Fruit fly (Drosophila melanogaster): Measurements from ENCODE around the gene CG14990.

Gene CG14990

dm6 chr3L:4108072-4108843 lies 15.3 kb downstream of the CG14990 start, which contains the start of gene Ack (continued):
- TF ChIP-seq CG11398 (GFP tag; optimal IDR thresholded peaks at IDR 0.05) (no peak), CG2875 (GFP tag; optimal IDR thresholded peaks at IDR 0.05) (no peak), E2f1 (GFP tag; IDR thresholded peaks at IDR 0.05) (no peak), Sin3A (optimal IDR thresholded peaks at IDR 0.05) (peak; percentile 49), Dp (GFP tag; optimal IDR thresholded peaks at IDR 0.05) (peak; percentile 58), Sox102F (GFP tag; optimal IDR thresholded peaks at IDR 0.05) (no peak), CG4707 (GFP tag; optimal IDR thresholded peaks at IDR 0.05) (no peak), CG7357 (GFP tag; IDR thresholded peaks at IDR 0.05) (no peak), tup (GFP tag; optimal IDR thresholded peaks at IDR 0.05) (no peak), NC2β (GFP tag; optimal IDR thresholded peaks at IDR 0.05) (no peak), HmgD (GFP tag; optimal IDR thresholded peaks at IDR 0.05) (no peak), chif (GFP tag; optimal IDR thresholded peaks at IDR 0.05) (no peak), YL-1 (GFP tag; optimal IDR thresholded peaks at IDR 0.05) (peak; percentile 68), CG10321 (GFP tag; IDR thresholded peaks at IDR 0.05) (no peak), ken (GFP tag; IDR thresholded peaks at IDR 0.05) (no peak), CG1233 (GFP tag; optimal IDR thresholded peaks at IDR 0.05) (no peak), da (GFP tag; optimal IDR thresholded peaks at IDR 0.05) (no peak), B-H2 (GFP tag; optimal IDR thresholded peaks at IDR 0.05) (no peak), rib (GFP tag; IDR thresholded peaks at IDR 0.05) (no peak), ATbp (GFP tag; optimal IDR thresholded peaks at IDR 0.05) (no peak), CG4328 (GFP tag; optimal IDR thresholded peaks at IDR 0.05) (no peak), CG17328 (GFP tag; IDR thresholded peaks at IDR 0.05) (no peak), CG15269 (tag; optimal IDR thresholded peaks at IDR 0.05) (no peak), tap (tag; optimal IDR thresholded peaks at IDR 0.05) (no peak), MESR4 (GFP tag; optimal IDR thresholded peaks at IDR 0.05) (peak; percentile 57), Optix (GFP tag; IDR thresholded peaks at IDR 0.05) (no peak), CG6813 (GFP tag; optimal IDR thresholded peaks at IDR 0.05) (no peak), TFAM (GFP tag; optimal IDR thresholded peaks at IDR 0.05) (no peak), CG18476 (GFP tag; optimal IDR thresholded peaks at IDR 0.05) (no peak), CG17361 (GFP tag; IDR thresholded peaks at IDR 0.05) (no peak), grau (tag; optimal IDR thresholded peaks at IDR 0.05) (no peak), trh (GFP tag; optimal IDR thresholded peaks at IDR 0.05) (no peak), CG8944 (GFP tag; optimal IDR thresholded peaks at IDR 0.05) (no peak), CG11695 (GFP tag; IDR thresholded peaks at IDR 0.05) (0 out of 3 replicates have a peak, but pooled peaks have one; percentile 21), CG17912 (GFP tag; optimal IDR thresholded peaks at IDR 0.05) (no peak), lola (GFP tag; optimal IDR thresholded peaks at IDR 0.05) (no peak), CG8281 (tag; optimal IDR thresholded peaks at IDR 0.05) (no peak), amos (GFP tag; IDR thresholded peaks at IDR 0.05; ENCODE audit: partially characterized antibody) (peak; percentile 94), CG1024 (GFP tag; IDR thresholded peaks at IDR 0.05) (no peak), CG18262 (tag; optimal IDR thresholded peaks at IDR 0.05) (no peak), CG5180 (GFP tag; optimal IDR thresholded peaks at IDR 0.05) (no peak), CG11247 (GFP tag; IDR thresholded peaks at IDR 0.05) (no peak), lab (GFP tag; optimal IDR thresholded peaks at IDR 0.05) (no peak), CG17612 (GFP tag; IDR thresholded peaks at IDR 0.05) (no peak), CG30431 (GFP tag; optimal IDR thresholded peaks at IDR 0.05) (no peak), CG8924 (tag; optimal IDR thresholded peaks at IDR 0.05) (peak; percentile 49), HLHmδ (GFP tag; optimal IDR thresholded peaks at IDR 0.05) (peak; percentile 16), Pdp1 (GFP tag; optimal IDR thresholded peaks at IDR 0.05) (no peak), CG13894 (tag; optimal IDR thresholded peaks at IDR 0.05) (no peak)

Measured in whole organism, embryonic.